Fruit fly (Drosophila melanogaster) whole organism, wandering third instar larva: ENCODE data around the gene RunxB.

Experiments
- Abd-B ChIP-seq: fragments of >200 bp; optimal IDR thresholded peaks from 2 replicates; lab custom pipeline; 2017; ENCODE audit warnings: missing biosample characterization, missing genetic modification characterization
- CG32264 ChIP-seq: fragments of 200-800 bp; sonication (Bioruptor generic); optimal IDR thresholded peaks from 2 replicates; lab custom pipeline; 2016; ENCODE audit warnings: missing biosample characterization, missing genetic modification characterization
- CG9705 ChIP-seq: fragments of 200-800 bp; sonication (Bioruptor generic); optimal IDR thresholded peaks from 2 replicates; lab custom pipeline; 2018; ENCODE audit warnings: missing biosample characterization, mild to moderate bottlenecking, missing genetic modification characterization
- CrebA ChIP-seq: fragments of 200-800 bp; sonication (Bioruptor generic); optimal IDR thresholded peaks from 2 replicates; lab custom pipeline; 2016; ENCODE audit warnings: missing biosample characterization, mild to moderate bottlenecking, missing genetic modification characterization, borderline replicate concordance
- Dfd ChIP-seq: fragments of >200 bp; optimal IDR thresholded peaks from 2 replicates; lab custom pipeline; 2017; ENCODE audit warnings: missing biosample characterization, missing genetic modification characterization
- Dif ChIP-seq: fragments of 200-275, 200-300 bp; sonication (Bioruptor generic); optimal IDR thresholded peaks from 2 replicates; lab custom pipeline; 2018; ENCODE audit warnings: missing biosample characterization, missing genetic modification characterization; ENCODE audit not compliant: partially characterized antibody
- GATAd ChIP-seq: sonication (Bioruptor generic); optimal IDR thresholded peaks from 2 replicates; lab custom pipeline; 2016; ENCODE audit warnings: missing biosample characterization, missing genetic modification characterization
- HLH106 ChIP-seq: fragments of 200-800 bp; optimal IDR thresholded peaks from 3 replicates; lab custom pipeline; 2019; ENCODE audit warnings: missing biosample characterization, mild to moderate bottlenecking, missing genetic modification characterization, moderate library complexity
- Hnf4 ChIP-seq: fragments of 200-800 bp; sonication (Bioruptor generic); optimal IDR thresholded peaks from 2 replicates; lab custom pipeline; 2016; ENCODE audit warnings: missing biosample characterization, mild to moderate bottlenecking, missing genetic modification characterization
- Hr78 ChIP-seq: fragments of >200 bp; optimal IDR thresholded peaks from 2 replicates; lab custom pipeline; 2017; ENCODE audit warnings: missing biosample characterization, missing genetic modification characterization
- Hr83 ChIP-seq: fragments of 200-300 bp; sonication (Bioruptor generic); optimal IDR thresholded peaks from 2 replicates; lab custom pipeline; 2016; ENCODE audit warnings: missing biosample characterization, mild to moderate bottlenecking, missing genetic modification characterization, moderate library complexity; ENCODE audit not compliant: poor library complexity, severe bottlenecking
- Jra ChIP-seq: sonication (Bioruptor generic); optimal IDR thresholded peaks from 2 replicates; lab custom pipeline; 2016; ENCODE audit warnings: missing biosample characterization, missing genetic modification characterization
- Mio ChIP-seq: sonication (Bioruptor generic); optimal IDR thresholded peaks from 2 replicates; lab custom pipeline; 2016; ENCODE audit warnings: missing biosample characterization, missing genetic modification characterization
- Myc ChIP-seq: fragments of >200 bp; optimal IDR thresholded peaks from 2 replicates; lab custom pipeline; 2017
- N ChIP-seq: fragments of >200 bp; optimal IDR thresholded peaks from 2 replicates; lab custom pipeline; 2018; ENCODE audit warnings: missing biosample characterization, missing external identifiers, missing genetic modification characterization
- OdsH ChIP-seq: fragments of 200-800 bp; sonication (Bioruptor generic); optimal IDR thresholded peaks from 2 replicates; lab custom pipeline; 2016; ENCODE audit warnings: missing biosample characterization, mild to moderate bottlenecking, missing genetic modification characterization
- Rel ChIP-seq, 2 experiments: fragments of 200-800 bp; sonication (Bioruptor generic) in 1 of 2; optimal IDR thresholded peaks; 2 replicates in 1 of 2; 3 replicates in 1 of 2; lab custom pipeline; 2016 to 2019; ENCODE audit warnings: mild to moderate bottlenecking in 2 of 2, missing biosample characterization in 2 of 2, missing genetic modification characterization in 2 of 2, moderate library complexity in 1 of 2
- Sp1 ChIP-seq: fragments of 200-800 bp; sonication (Bioruptor generic); optimal IDR thresholded peaks from 3 replicates; lab custom pipeline; 2019; ENCODE audit warnings: missing biosample characterization, mild to moderate bottlenecking, missing genetic modification characterization, moderate library complexity
- Vsx2 ChIP-seq: fragments of 200-300, 225-300 bp; sonication (Bioruptor generic); optimal IDR thresholded peaks from 2 replicates; lab custom pipeline; 2018; ENCODE audit warnings: missing biosample characterization, missing genetic modification characterization; ENCODE audit not compliant: partially characterized antibody
- br ChIP-seq: fragments of 200-800 bp; sonication (Bioruptor generic); optimal IDR thresholded peaks from 2 replicates; lab custom pipeline; 2016; ENCODE audit warnings: missing biosample characterization, missing genetic modification characterization
- brk ChIP-seq: fragments of 200-800 bp; sonication (Bioruptor generic); optimal IDR thresholded peaks from 2 replicates; lab custom pipeline; 2016; ENCODE audit warnings: missing biosample characterization, mild to moderate bottlenecking, missing genetic modification characterization
- dl ChIP-seq, 2 experiments: fragments of 175-275, 200-275 bp in 1 of 2; fragments of 200-275 bp in 1 of 2; sonication (Bioruptor generic); optimal IDR thresholded peaks; lab custom pipeline; 2018; ENCODE audit warnings: mild to moderate bottlenecking in 2 of 2, missing biosample characterization in 2 of 2, missing genetic modification characterization in 2 of 2, moderate library complexity in 2 of 2; ENCODE audit not compliant: partially characterized antibody in 2 of 2, insufficient read depth in 1 of 2
- dmrt93B ChIP-seq: fragments of 200-800 bp; sonication (Bioruptor generic); optimal IDR thresholded peaks from 2 replicates; lab custom pipeline; 2018; ENCODE audit warnings: missing biosample characterization, mild to moderate bottlenecking, missing genetic modification characterization
- dsf ChIP-seq: sonication (Bioruptor generic); optimal IDR thresholded peaks from 2 replicates; lab custom pipeline; 2016; ENCODE audit warnings: missing biosample characterization, missing genetic modification characterization, borderline replicate concordance
- ey ChIP-seq: fragments of 200-800 bp; sonication (Bioruptor generic); optimal IDR thresholded peaks from 2 replicates; lab custom pipeline; 2016; ENCODE audit warnings: missing biosample characterization, missing genetic modification characterization
- foxo ChIP-seq, 2 experiments: fragments of 200-800 bp; sonication (Bioruptor generic); optimal IDR thresholded peaks; 2 replicates in 1 of 2; 3 replicates in 1 of 2; lab custom pipeline; 2016 to 2017; ENCODE audit warnings: missing biosample characterization in 2 of 2, missing genetic modification characterization in 2 of 2
- fru ChIP-seq: fragments of 200-800 bp; sonication (Bioruptor generic); optimal IDR thresholded peaks from 3 replicates; lab custom pipeline; 2016; ENCODE audit warnings: missing biosample characterization, mild to moderate bottlenecking, missing genetic modification characterization
- h ChIP-seq: fragments of 200-800 bp; sonication (Bioruptor generic); optimal IDR thresholded peaks from 3 replicates; lab custom pipeline; 2016; ENCODE audit warnings: missing biosample characterization, mild to moderate bottlenecking, missing genetic modification characterization
- jim ChIP-seq: fragments of 175-275, 200-325 bp; sonication (Bioruptor generic); optimal IDR thresholded peaks from 2 replicates; lab custom pipeline; 2016; ENCODE audit warnings: missing biosample characterization, mild to moderate bottlenecking, missing genetic modification characterization
- lola ChIP-seq: fragments of >200 bp; optimal IDR thresholded peaks from 2 replicates; lab custom pipeline; 2017; ENCODE audit warnings: missing biosample characterization, missing genetic modification characterization
- pan ChIP-seq: fragments of >200 bp; optimal IDR thresholded peaks from 2 replicates; lab custom pipeline; 2017
- psq ChIP-seq: fragments of 200-800 bp; sonication (Bioruptor generic); optimal IDR thresholded peaks from 3 replicates; lab custom pipeline; 2017; ENCODE audit warnings: missing biosample characterization, mild to moderate bottlenecking, missing genetic modification characterization, moderate library complexity
- rgr ChIP-seq: fragments of 200-800 bp; sonication (Bioruptor generic); optimal IDR thresholded peaks from 3 replicates; lab custom pipeline; 2016; ENCODE audit warnings: missing biosample characterization, mild to moderate bottlenecking, missing genetic modification characterization
- sage ChIP-seq: fragments of 200-800 bp; sonication (Bioruptor generic); optimal IDR thresholded peaks from 2 replicates; lab custom pipeline; 2016; ENCODE audit warnings: missing biosample characterization, mild to moderate bottlenecking, missing genetic modification characterization
- sv ChIP-seq: fragments of 200-800 bp; sonication (Bioruptor generic); optimal IDR thresholded peaks from 3 replicates; lab custom pipeline; 2016; ENCODE audit warnings: missing biosample characterization, missing genetic modification characterization
- tai ChIP-seq: sonication (Bioruptor generic); optimal IDR thresholded peaks from 2 replicates; lab custom pipeline; 2016; ENCODE audit warnings: missing biosample characterization, missing genetic modification characterization
- usp ChIP-seq: fragments of >200 bp; optimal IDR thresholded peaks from 2 replicates; lab custom pipeline; 2017; ENCODE audit warnings: missing biosample characterization, missing genetic modification characterization
- woc ChIP-seq: sonication (Bioruptor generic); optimal IDR thresholded peaks from 2 replicates; lab custom pipeline; 2016; ENCODE audit warnings: missing biosample characterization, mild to moderate bottlenecking, missing genetic modification characterization

The RunxB gene

DNA sequence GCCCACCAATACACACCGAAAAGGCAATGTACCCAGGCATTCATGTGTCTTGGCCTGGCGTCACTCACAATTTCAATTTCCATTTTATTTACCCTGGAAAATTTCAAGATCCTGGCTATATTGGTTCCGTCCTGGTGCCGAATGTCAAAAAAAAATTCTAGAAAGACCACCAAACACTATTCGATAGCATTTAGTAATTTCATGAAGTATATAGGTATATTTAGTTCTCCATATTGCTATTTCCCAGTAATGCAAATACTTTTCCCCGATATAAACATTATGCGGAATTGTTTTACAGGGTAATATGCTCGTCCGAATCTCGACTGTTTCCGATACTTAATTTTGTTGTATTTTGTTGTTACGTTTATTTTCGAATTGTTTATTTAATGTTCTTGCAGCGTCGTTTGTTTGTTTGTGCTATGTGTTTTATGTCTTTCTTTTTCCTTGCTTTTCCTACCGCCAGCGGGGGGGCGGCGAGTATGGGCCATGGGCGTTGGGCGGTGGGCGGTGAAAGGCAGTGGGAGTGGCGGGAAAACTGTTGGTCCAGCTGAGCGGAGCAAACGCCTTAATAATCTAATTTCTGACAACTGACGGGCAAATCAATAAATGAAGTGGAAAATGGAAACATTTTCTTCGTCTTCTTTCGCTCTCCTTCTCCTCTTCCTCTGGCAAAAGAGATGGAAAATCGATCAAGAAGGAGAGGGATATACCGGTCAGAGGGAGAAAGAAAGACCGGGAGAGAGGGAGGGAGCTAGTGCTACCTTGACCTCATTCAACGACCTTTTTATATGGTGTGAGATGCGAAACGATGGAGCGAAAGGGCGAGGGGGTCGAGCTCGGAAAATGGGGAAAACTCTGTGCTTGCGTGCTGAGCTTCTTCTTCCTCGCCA, 42.3 kb upstream of the RunxB start:
- no peak for TF ChIP-seq dmrt93B (GFP tag; lab: Kevin White, UChicago)
- TF ChIP-seq CG32264 (GFP tag; lab: Kevin White, UChicago) = no peak
- TF ChIP-seq OdsH (GFP tag; lab: Kevin White, UChicago) = peak; percentile 28
- peak; percentile 1 for TF ChIP-seq Hnf4 (GFP tag; lab: Kevin White, UChicago)
- no peak for TF ChIP-seq CG9705 (GFP tag; lab: Kevin White, UChicago)
- no peak for TF ChIP-seq dsf (GFP tag; lab: Kevin White, UChicago)
- TF ChIP-seq ey = peak; percentile 40
- no peak for TF ChIP-seq Jra (GFP tag; lab: Kevin White, UChicago)
- no peak for TF ChIP-seq Rel (GFP tag; optimal IDR thresholded peaks at IDR 0.05; lab: Kevin White, UChicago)
- TF ChIP-seq Rel (tag; optimal IDR thresholded peaks at IDR 0.05; lab: Kevin White, UChicago) = no peak
- TF ChIP-seq h (GFP tag; lab: Kevin White, UChicago) = peak; percentile 59
- no peak for TF ChIP-seq Myc (lab: Kevin White, UChicago)
- TF ChIP-seq pan (lab: Kevin White, UChicago) = peak; percentile 49
- no peak for TF ChIP-seq dl (GFP tag; optimal IDR thresholded peaks at IDR 0.05; lab: Kevin White, UChicago; ENCODE audit: insufficient read depth in 1 of 2, partially characterized antibody in 2 of 2)
- no peak for TF ChIP-seq usp (GFP tag; lab: Kevin White, UChicago)
- TF ChIP-seq HLH106 (tag; lab: Kevin White, UChicago) = peak; percentile 35
- peak; percentile 37 for TF ChIP-seq psq (GFP tag; lab: Kevin White, UChicago)
- TF ChIP-seq Abd-B (GFP tag; lab: Kevin White, UChicago) = no peak
- TF ChIP-seq jim (GFP tag; lab: Kevin White, UChicago) = no peak
- peak; percentile 23 for TF ChIP-seq woc
- TF ChIP-seq fru (GFP tag; lab: Kevin White, UChicago) = peak; percentile 45
- no peak for TF ChIP-seq lola
- no peak for TF ChIP-seq Dfd
- no peak for TF ChIP-seq CrebA (GFP tag; lab: Kevin White, UChicago)
- TF ChIP-seq br (GFP tag; lab: Kevin White, UChicago) = peak; percentile 44
- TF ChIP-seq Dif (GFP tag; lab: Kevin White, UChicago) = no peak
- peak in 1 of 2 experiments; percentile 57 for TF ChIP-seq foxo (GFP tag; optimal IDR thresholded peaks at IDR 0.05; lab: Kevin White, UChicago)
- no peak for TF ChIP-seq N
- no peak for TF ChIP-seq Mio (GFP tag; lab: Kevin White, UChicago)
- TF ChIP-seq tai (GFP tag; lab: Kevin White, UChicago) = no peak
- no peak for TF ChIP-seq Hr78
- peak; percentile 52 for TF ChIP-seq rgr (GFP tag; lab: Kevin White, UChicago)
- no peak for TF ChIP-seq Vsx2 (GFP tag; lab: Kevin White, UChicago)
- TF ChIP-seq sage (GFP tag; lab: Kevin White, UChicago) = no peak
- TF ChIP-seq Hr83 (GFP tag; lab: Kevin White, UChicago) = no peak
- TF ChIP-seq GATAd = no peak
- TF ChIP-seq sv (GFP tag; lab: Kevin White, UChicago) = peak; percentile 54
- TF ChIP-seq Sp1 (GFP tag; lab: Kevin White, UChicago) = peak; percentile 35
- TF ChIP-seq brk (GFP tag; lab: Kevin White, UChicago) = no peak

DNA sequence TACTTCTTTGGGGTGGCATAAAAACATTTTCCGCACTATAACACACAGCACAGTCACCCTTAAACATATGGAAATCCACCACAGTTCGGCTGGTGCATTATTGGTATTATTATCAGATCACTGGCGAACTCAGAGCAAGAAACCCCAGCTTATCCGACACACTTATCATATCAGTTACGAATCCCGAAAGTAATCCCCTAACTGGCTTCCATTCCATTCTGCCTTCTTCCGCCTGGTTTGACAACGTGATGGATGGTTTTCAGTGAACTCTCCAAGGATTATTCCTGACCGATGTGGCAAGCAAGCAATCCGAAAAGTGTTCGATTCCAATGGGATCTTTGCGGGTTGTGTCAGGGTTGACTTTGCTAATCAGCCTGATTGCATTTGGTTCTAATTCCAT, 39.3 kb upstream of the RunxB start:
- TF ChIP-seq rgr (GFP tag; lab: Kevin White, UChicago) = no peak
- TF ChIP-seq N = no peak
- TF ChIP-seq CG9705 (GFP tag; lab: Kevin White, UChicago) = no peak
- no peak for TF ChIP-seq CG32264 (GFP tag; lab: Kevin White, UChicago)
- no peak for TF ChIP-seq dl (GFP tag; optimal IDR thresholded peaks at IDR 0.05; lab: Kevin White, UChicago; ENCODE audit: insufficient read depth in 1 of 2, partially characterized antibody in 2 of 2)
- no peak for TF ChIP-seq dmrt93B (GFP tag; lab: Kevin White, UChicago)
- no peak for TF ChIP-seq fru (GFP tag; lab: Kevin White, UChicago)
- TF ChIP-seq pan (lab: Kevin White, UChicago) = no peak
- no peak for TF ChIP-seq GATAd
- TF ChIP-seq, all 38 proteins: peak for 0
